Fruit fly (Drosophila melanogaster) Kc167 (cell line): Measurements from ENCODE around the gene CG43390.

Experiments
- Myc ChIP-seq: fragments of >200 bp; optimal IDR thresholded peaks from 2 replicates; lab custom pipeline; 2017; ENCODE audit warnings: missing external identifiers
- h ChIP-seq: fragments of >200 bp; optimal IDR thresholded peaks from 3 replicates; lab custom pipeline; 2018; ENCODE audit warnings: missing external identifiers

DNA sequence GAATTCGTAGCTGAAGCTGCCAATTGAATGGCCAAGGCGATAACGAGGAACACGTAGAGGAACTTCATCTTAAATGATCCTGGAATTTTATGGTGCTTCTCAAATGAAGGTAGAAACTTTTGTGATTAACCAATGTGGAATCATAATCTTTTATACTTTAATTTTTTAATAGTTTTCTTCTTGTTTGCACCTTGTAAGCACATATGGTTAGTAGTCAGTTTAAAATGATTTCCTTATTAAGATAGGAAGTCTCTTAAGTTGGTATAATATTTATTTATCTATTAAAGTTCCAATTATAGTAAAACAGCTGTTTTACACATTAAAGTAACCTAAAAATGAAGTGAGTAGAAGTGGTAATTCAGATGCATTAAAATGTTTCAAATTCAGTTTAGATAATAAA, 1.2 kb upstream of the CG43390 start, which contains the start of gene CG43391:
- no peak for TF ChIP-seq Myc (lab: Kevin White, UChicago)
- TF ChIP-seq h, result no peak
